Worm (Caenorhabditis elegans) whole organism, early embryonic: ENCODE measurements around the gene mrpl-53.

ENCODE experiments used
- ama-1 ChIP-seq: fragments of 150-350 bp; optimal IDR thresholded peaks from 2 replicates; lab custom pipeline; 2014
- ceh-13 ChIP-seq: fragments of 200-800 bp; sonication (Bioruptor generic); optimal IDR thresholded peaks from 2 replicates; lab custom pipeline; 2018; ENCODE audit warnings: mild to moderate bottlenecking, missing genetic modification characterization, missing compliant biosample characterization
- ceh-36 ChIP-seq: sonication (generic microtip); optimal IDR thresholded peaks from 2 replicates; lab custom pipeline; 2016; ENCODE audit warnings: missing genetic modification characterization, inconsistent platforms, missing compliant biosample characterization
- ets-7 ChIP-seq: sonication (generic microtip); optimal IDR thresholded peaks from 2 replicates; lab custom pipeline; 2016; ENCODE audit warnings: missing genotype, missing genetic modification characterization, missing compliant biosample characterization
- flt-1 ChIP-seq: fragments of 200-800 bp; sonication (Bioruptor generic); IDR thresholded peaks from 2 replicates; pipeline ENCODE4 v1.3.6; 2022; ENCODE audit warnings: missing genetic modification characterization, missing compliant biosample characterization
- hmbx-1 ChIP-seq: sonication (generic microtip); optimal IDR thresholded peaks from 2 replicates; lab custom pipeline; 2016; ENCODE audit warnings: mild to moderate bottlenecking, missing genetic modification characterization, missing compliant biosample characterization
- hmg-4 ChIP-seq: fragments of 200-800 bp; sonication (Bioruptor generic); optimal IDR thresholded peaks from 2 replicates; lab custom pipeline; 2018; ENCODE audit warnings: mild to moderate bottlenecking, missing genetic modification characterization, missing compliant biosample characterization
- hnd-1 ChIP-seq: sonication (generic microtip); optimal IDR thresholded peaks from 2 replicates; lab custom pipeline; 2016; ENCODE audit warnings: missing genetic modification characterization, missing compliant biosample characterization
- scrt-1 ChIP-seq: fragments of 200-800 bp; sonication (Bioruptor generic); IDR thresholded peaks from 2 replicates; pipeline ENCODE4 v1.3.6; 2022; ENCODE audit warnings: missing genetic modification characterization, missing compliant biosample characterization
- tbx-11 ChIP-seq: fragments of 200-800 bp; sonication (Bioruptor generic); IDR thresholded peaks from 2 replicates; pipeline ENCODE4 v1.3.6; 2022; ENCODE audit warnings: missing genetic modification characterization, missing compliant biosample characterization
- tbx-37 ChIP-seq: fragments of 200-800 bp; sonication (Bioruptor generic); conservative IDR thresholded peaks from 2 replicates; pipeline ENCODE4 v1.3.6; 2022; ENCODE audit warnings: missing genetic modification reagents, missing genetic modification characterization, missing compliant biosample characterization
- tra-4 ChIP-seq: sonication (generic microtip); optimal IDR thresholded peaks from 2 replicates; lab custom pipeline; 2017; ENCODE audit warnings: missing genetic modification characterization, missing compliant biosample characterization

DNA sequence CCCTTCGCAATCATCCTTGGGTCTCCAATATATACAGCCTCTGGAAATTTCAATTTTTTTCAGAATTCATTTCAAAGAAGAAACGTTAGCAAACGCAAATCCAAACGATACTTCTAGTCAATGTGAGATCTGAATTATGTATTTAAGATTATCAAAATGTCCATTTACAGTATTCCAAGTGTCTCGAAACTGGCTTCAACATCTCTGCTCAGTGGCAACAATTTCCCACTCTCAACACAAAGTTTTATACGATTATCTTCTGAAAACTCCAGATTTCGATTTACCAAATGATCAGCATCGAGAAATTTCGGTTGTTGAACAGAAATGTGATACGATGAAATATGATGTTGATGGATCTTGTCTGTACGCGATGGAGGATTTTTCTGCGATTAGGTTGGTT, 40.8 kb upstream of the mrpl-53 start:
- no peak for TF ChIP-seq tbx-11 (GFP tag; lab: Robert Waterston, UW)
- no peak for TF ChIP-seq flt-1 (GFP tag; lab: Robert Waterston, UW)
- no peak for TF ChIP-seq scrt-1
- TF ChIP-seq ama-1 (lab: Kevin White, UChicago), result no peak
- TF ChIP-seq tra-4 (tag; lab: Kevin White, UChicago), result no peak
- no peak for TF ChIP-seq hmbx-1 (tag; lab: Kevin White, UChicago)
- TF ChIP-seq ets-7, result no peak
- TF ChIP-seq tbx-37 (GFP tag; lab: Robert Waterston, UW), result no peak
- no peak for TF ChIP-seq hnd-1 (tag; lab: Kevin White, UChicago)
- TF ChIP-seq ceh-36, result no peak
- TF ChIP-seq ceh-13 (GFP tag; lab: Kevin White, UChicago), result no peak
- TF ChIP-seq hmg-4 (GFP tag; lab: Kevin White, UChicago), result no peak
